Worm (Caenorhabditis elegans): ENCODE data around the gene F23G4.1.
A peak's percentile ranks its signal among the peaks of the same experiment; 100 is the strongest.

F23G4.1 gene

DNA sequence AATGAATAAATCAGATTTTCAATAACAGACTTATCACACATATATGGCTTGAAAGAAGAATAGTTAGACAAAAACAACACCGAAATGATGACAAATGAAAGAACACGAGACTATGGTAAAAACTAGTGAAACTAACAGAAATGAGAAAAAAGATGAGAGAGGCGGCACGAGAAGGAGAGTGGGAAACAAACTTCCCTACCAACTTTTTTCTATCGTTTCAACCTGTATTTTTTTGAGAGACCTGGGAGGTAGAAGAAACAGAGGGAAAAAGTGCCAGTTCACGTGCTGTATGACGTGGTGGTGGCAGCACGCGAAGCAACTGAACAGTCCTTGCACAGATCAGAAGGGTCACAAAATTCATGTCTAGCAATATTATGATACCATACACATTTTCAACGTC, 39.8 kb upstream of the F23G4.1 start (continued):
- TF ChIP-seq lin-13 (GFP tag; optimal IDR thresholded peaks at IDR 0.05) (peak; percentile 21), unc-62 (GFP tag; optimal IDR thresholded peaks at IDR 0.05) (no peak), fos-1 (tag; optimal IDR thresholded peaks at IDR 0.05) (no peak), nhr-85 (tag) (peak; percentile 95), sup-37 (GFP tag; optimal IDR thresholded peaks at IDR 0.05) (no peak), elt-2 (tag; optimal IDR thresholded peaks at IDR 0.05) (peak; percentile 27), ces-1 (GFP tag; optimal IDR thresholded peaks at IDR 0.05) (no peak)

DNA sequence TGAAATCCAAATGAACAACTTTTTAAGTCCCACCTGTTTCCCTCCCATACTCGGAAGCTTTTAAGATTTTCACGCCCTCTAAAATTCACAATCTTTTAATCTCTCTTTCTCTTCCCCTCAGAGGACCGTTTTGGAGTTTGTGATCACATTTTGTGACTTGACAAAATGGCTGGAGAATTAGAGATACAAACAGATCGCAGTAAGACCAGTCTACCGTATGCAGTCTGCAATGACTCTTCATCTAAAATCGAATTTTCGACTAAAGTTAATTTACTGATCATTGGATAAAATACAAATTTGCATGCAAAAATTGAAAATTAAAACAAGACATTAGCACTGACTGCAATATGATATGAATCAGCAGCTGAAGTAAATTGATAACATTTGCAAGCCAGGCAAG, 38.5 kb upstream of the F23G4.1 start:
- no peak for TF ChIP-seq jun-1 (tag; optimal IDR thresholded peaks at IDR 0.05)
- TF ChIP-seq vab-15 (tag; optimal IDR thresholded peaks at IDR 0.05), result no peak
- no peak for TF ChIP-seq mab-9 (GFP tag; IDR thresholded peaks at IDR 0.05)
- TF ChIP-seq blmp-1 (tag; optimal IDR thresholded peaks at IDR 0.05), result peak; percentile 15
- TF ChIP-seq skn-1 (tag; optimal IDR thresholded peaks at IDR 0.05), result peak; percentile 33
- TF ChIP-seq grh-1 (GFP tag; IDR thresholded peaks at IDR 0.05), result 0 out of 2 replicates have a peak, but pooled peaks have one; percentile 22
- TF ChIP-seq nhr-47 (tag; optimal IDR thresholded peaks at IDR 0.05), result peak; percentile 50
- peak; percentile 66 for TF ChIP-seq nhr-85 (tag)
- TF ChIP-seq fkh-8 (tag; optimal IDR thresholded peaks at IDR 0.05), result peak; percentile 51
- peak; percentile 45 for TF ChIP-seq nhr-20 (tag; optimal IDR thresholded peaks at IDR 0.05)
- peak in 1 of 2 experiments; percentile 66 for TF ChIP-seq lsy-2 (tag; optimal IDR thresholded peaks at IDR 0.05)
- peak; percentile 29 for TF ChIP-seq swsn-7 (tag; optimal IDR thresholded peaks at IDR 0.05)
- peak; percentile 25 for TF ChIP-seq snu-23 (GFP tag; optimal IDR thresholded peaks at IDR 0.05)
- TF ChIP-seq lin-14 (GFP tag; optimal IDR thresholded peaks at IDR 0.05), result peak; percentile 66
- peak; percentile 17; the same call in 1 of the 2 replicates for TF ChIP-seq ceh-88 (GFP tag; IDR thresholded peaks at IDR 0.05)
- TF ChIP-seq zip-4 (GFP tag; optimal IDR thresholded peaks at IDR 0.05), result no peak
- TF ChIP-seq nhr-71 (tag; optimal IDR thresholded peaks at IDR 0.05), result peak; percentile 57
- peak in 1 of 6 experiments; percentile 39 for TF ChIP-seq elt-3 (tag; optimal IDR thresholded peaks at IDR 0.05)

DNA sequence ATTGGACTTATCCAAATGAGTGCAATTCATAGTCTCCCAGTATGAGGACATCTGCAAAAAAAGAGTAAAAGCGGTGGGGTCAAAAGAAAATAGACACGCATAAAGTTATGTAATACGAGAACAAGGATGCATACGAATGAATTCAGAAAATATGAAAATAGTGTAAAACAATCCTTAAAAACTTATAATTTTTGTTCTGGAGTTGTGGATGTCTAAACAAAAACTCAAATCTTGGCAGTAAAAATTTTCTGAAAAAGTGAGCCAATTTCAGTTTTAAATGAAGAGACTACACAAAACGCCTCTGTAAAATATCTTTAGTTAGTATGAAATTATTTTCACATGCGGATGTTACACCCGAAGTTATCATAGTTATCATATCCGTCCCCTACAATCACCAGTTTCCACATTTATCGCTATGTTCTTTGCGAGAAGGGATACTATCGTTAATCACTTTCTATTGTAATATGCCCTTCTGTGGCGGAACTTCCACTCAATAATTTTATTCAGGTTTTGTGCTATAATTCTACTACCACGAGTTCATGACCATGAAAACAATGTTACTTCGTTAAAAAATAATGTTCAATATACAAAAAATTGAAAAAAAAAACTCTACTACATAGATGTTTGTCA, 37.7 kb upstream of the F23G4.1 start, which contains the start of gene nhr-120:
TSS of gene nhr-120 (minus strand) at position 51 of the 630 bp plus-strand sequence.
- no peak for TF ChIP-seq C16A3.4 (tag; optimal IDR thresholded peaks at IDR 0.05)
- no peak for TF ChIP-seq efl-1 (optimal IDR thresholded peaks at IDR 0.05)
- peak in 1 of 2 experiments; percentile 46 for TF ChIP-seq efl-1 (GFP tag; optimal IDR thresholded peaks at IDR 0.05 in 1 of 2)
- TF ChIP-seq dpl-1 (GFP tag; optimal IDR thresholded peaks at IDR 0.05), result no peak
- peak; percentile 70 for TF ChIP-seq blmp-1 (tag; optimal IDR thresholded peaks at IDR 0.05)
- no peak for TF ChIP-seq unc-86 (tag; optimal IDR thresholded peaks at IDR 0.05)
- TF ChIP-seq efl-3 (GFP tag; optimal IDR thresholded peaks at IDR 0.05), result no peak
- TF ChIP-seq elt-3 (tag; optimal IDR thresholded peaks at IDR 0.05), result peak in 1 of 6 experiments; percentile 57
- TF ChIP-seq aha-1 (tag; optimal IDR thresholded peaks at IDR 0.05), result no peak
- no peak for TF ChIP-seq nhr-12 (tag; optimal IDR thresholded peaks at IDR 0.05)
- TF ChIP-seq nhr-90 (tag; optimal IDR thresholded peaks at IDR 0.05; ENCODE audit: poor library complexity), result no peak

DNA sequence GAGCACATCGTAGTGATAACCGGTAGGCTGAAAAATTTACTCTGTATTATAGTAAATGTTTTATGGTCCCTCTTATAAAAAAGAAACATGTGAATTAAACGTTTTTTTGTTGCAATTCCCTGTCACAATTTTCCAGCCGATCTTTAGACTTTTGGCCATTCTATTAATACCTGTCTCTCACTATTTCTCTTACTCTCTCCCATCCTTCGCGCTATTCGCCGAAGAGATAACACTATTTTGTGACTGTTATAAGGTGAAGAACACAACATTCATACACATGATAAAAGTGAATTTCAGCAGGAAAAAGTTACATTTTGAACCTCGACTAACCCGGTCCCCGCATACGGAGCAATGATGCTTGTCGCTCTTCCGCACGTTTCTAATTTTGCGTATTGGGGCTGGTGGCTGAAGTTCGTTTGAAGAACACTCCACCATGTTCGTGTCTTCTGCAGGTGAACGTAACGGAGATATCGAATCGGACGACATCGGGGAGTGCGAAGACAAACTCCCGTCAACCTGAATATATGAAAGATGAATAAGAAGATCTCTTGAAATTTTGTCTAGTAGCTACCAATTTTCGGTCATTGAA, 36.1 kb upstream of the F23G4.1 start:
- TF ChIP-seq unc-86 (tag; optimal IDR thresholded peaks at IDR 0.05) (no peak), nhr-19 (GFP tag; conservative IDR thresholded peaks at IDR 0.05) (peak; percentile 34; the same call in 1 of the 2 replicates), lin-35 (GFP tag; optimal IDR thresholded peaks at IDR 0.05) (peak in 1 of 2 experiments; percentile 52), pag-3 (tag; optimal IDR thresholded peaks at IDR 0.05; ENCODE audit: borderline replicate concordance, insufficient read depth) (no peak), nhr-20 (tag; optimal IDR thresholded peaks at IDR 0.05) (peak; percentile 71), mef-2 (tag; optimal IDR thresholded peaks at IDR 0.05) (no peak), tbx-2 (tag; optimal IDR thresholded peaks at IDR 0.05) (peak; percentile 17), elt-2 (tag; optimal IDR thresholded peaks at IDR 0.05) (peak; percentile 50), efl-1 (optimal IDR thresholded peaks at IDR 0.05) (no peak), efl-1 (GFP tag; optimal IDR thresholded peaks at IDR 0.05 in 1 of 2) (no peak), fkh-8 (tag; optimal IDR thresholded peaks at IDR 0.05) (no peak), unc-130 (tag; optimal IDR thresholded peaks at IDR 0.05) (no peak), ztf-4 (tag; optimal IDR thresholded peaks at IDR 0.05) (no peak), snu-23 (GFP tag; optimal IDR thresholded peaks at IDR 0.05) (peak; percentile 50), rnt-1 (tag; optimal IDR thresholded peaks at IDR 0.05) (no peak), F16B12.6 (tag; optimal IDR thresholded peaks at IDR 0.05) (no peak), lin-39 (tag; optimal IDR thresholded peaks at IDR 0.05) (no peak), zag-1 (tag; optimal IDR thresholded peaks at IDR 0.05) (no peak), nhr-71 (tag; optimal IDR thresholded peaks at IDR 0.05) (peak; percentile 50), sox-4 (tag; optimal IDR thresholded peaks at IDR 0.05) (no peak), lin-15B (tag; optimal IDR thresholded peaks at IDR 0.05) (no peak)
